Worm (Caenorhabditis elegans): ENCODE measurements around the gene ndub-6.

DNA sequence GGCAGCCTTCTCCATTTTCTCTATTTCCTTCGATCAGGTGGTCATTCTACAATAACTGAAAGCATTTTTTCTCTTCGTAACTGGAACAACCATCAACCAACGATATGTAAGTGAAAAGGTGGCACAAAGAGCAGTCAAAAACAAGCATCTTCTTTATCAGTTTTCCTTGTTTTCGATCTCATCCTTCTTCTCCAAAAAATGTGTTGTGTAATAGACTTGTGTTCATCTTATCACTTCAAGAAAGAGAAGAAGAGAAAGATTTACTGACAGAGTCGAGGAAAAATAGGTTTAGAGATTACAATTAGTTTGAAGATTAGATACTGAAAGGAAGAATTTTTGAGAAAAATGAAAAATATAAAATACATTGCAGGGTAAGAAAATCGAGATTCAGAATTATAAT lies 6.8 kb upstream of the ndub-6 start:
- TF ChIP-seq dpl-1 (GFP tag; optimal IDR thresholded peaks at IDR 0.05) (no peak), Y56A3A.18 (GFP tag; IDR thresholded peaks at IDR 0.05) (no peak), aptf-3 (GFP tag; IDR thresholded peaks at IDR 0.05) (no peak), ama-1 (optimal IDR thresholded peaks at IDR 0.05) (no peak), ama-1 (GFP tag; optimal IDR thresholded peaks at IDR 0.05) (no peak), pbrm-1 (GFP tag; IDR thresholded peaks at IDR 0.05) (no peak), snpc-4 (GFP tag; optimal IDR thresholded peaks at IDR 0.05) (no peak), snpc-4 (tag; optimal IDR thresholded peaks at IDR 0.05) (no peak)

All from whole organism, young adult.